Worm (Caenorhabditis elegans): ENCODE measurements around the gene gst-44.

Gene gst-44

ce11 chrV:16350775-16351378 lies 39.8 kb upstream of the gst-44 start:
- TF ChIP-seq ztf-11 (tag; optimal IDR thresholded peaks at IDR 0.05) (no peak), ama-1 (optimal IDR thresholded peaks at IDR 0.05) (no peak), aly-2 (tag; optimal IDR thresholded peaks at IDR 0.05) (no peak), nhr-77 (tag; optimal IDR thresholded peaks at IDR 0.05) (no peak), R02D3.7 (tag; optimal IDR thresholded peaks at IDR 0.05) (no peak), unc-39 (tag; optimal IDR thresholded peaks at IDR 0.05) (no peak), fos-1 (tag; optimal IDR thresholded peaks at IDR 0.05) (no peak), nhr-23 (tag; optimal IDR thresholded peaks at IDR 0.05) (no peak), elt-1 (tag; optimal IDR thresholded peaks at IDR 0.05) (no peak), lin-15B (tag; optimal IDR thresholded peaks at IDR 0.05) (peak; percentile 45), skn-1 (tag; optimal IDR thresholded peaks at IDR 0.05) (no peak), egl-27 (tag; optimal IDR thresholded peaks at IDR 0.05) (no peak), lsy-12 (tag; optimal IDR thresholded peaks at IDR 0.05) (no peak), ceh-28 (tag; optimal IDR thresholded peaks at IDR 0.05) (no peak), sea-2 (GFP tag; optimal IDR thresholded peaks at IDR 0.05) (no peak), ceh-16 (tag; optimal IDR thresholded peaks at IDR 0.05) (no peak), elt-2 (tag; optimal IDR thresholded peaks at IDR 0.05) (peak; percentile 53), ztf-4 (tag; optimal IDR thresholded peaks at IDR 0.05) (no peak), ZK546.5 (tag; optimal IDR thresholded peaks at IDR 0.05) (no peak), nhr-25 (tag; optimal IDR thresholded peaks at IDR 0.05) (no peak), pqm-1 (tag; optimal IDR thresholded peaks at IDR 0.05) (peak; percentile 38), zag-1 (tag; optimal IDR thresholded peaks at IDR 0.05) (no peak), elt-3 (tag; optimal IDR thresholded peaks at IDR 0.05) (no peak), egl-5 (tag; optimal IDR thresholded peaks at IDR 0.05) (peak; percentile 2), tbx-2 (tag; optimal IDR thresholded peaks at IDR 0.05) (no peak), mml-1 (tag; optimal IDR thresholded peaks at IDR 0.05) (no peak), nhr-43 (tag; optimal IDR thresholded peaks at IDR 0.05; ENCODE audit: poor library complexity, severe bottlenecking) (no peak), daf-12 (tag; optimal IDR thresholded peaks at IDR 0.05) (no peak), nfya-1 (tag; optimal IDR thresholded peaks at IDR 0.05; ENCODE audit: insufficient read depth) (peak; percentile 87), nhr-76 (tag; optimal IDR thresholded peaks at IDR 0.05) (no peak), nhr-11 (tag; optimal IDR thresholded peaks at IDR 0.05) (peak; percentile 23), nhr-237 (tag; optimal IDR thresholded peaks at IDR 0.05) (no peak), pha-4 (tag; optimal IDR thresholded peaks at IDR 0.05) (peak; percentile 70), jun-1 (tag; optimal IDR thresholded peaks at IDR 0.05) (no peak), lin-39 (tag; optimal IDR thresholded peaks at IDR 0.05) (peak; percentile 55), fkh-2 (tag; optimal IDR thresholded peaks at IDR 0.05) (no peak), nhr-12 (tag; optimal IDR thresholded peaks at IDR 0.05) (no peak), unc-62 (GFP tag; optimal IDR thresholded peaks at IDR 0.05) (no peak), fkh-10 (GFP tag; optimal IDR thresholded peaks at IDR 0.05) (peak; percentile 36), ceh-9 (tag; optimal IDR thresholded peaks at IDR 0.05) (no peak), hmg-11 (tag; optimal IDR thresholded peaks at IDR 0.05) (peak; percentile 64), snpc-4 (tag; optimal IDR thresholded peaks at IDR 0.05) (peak; percentile 65), nhr-28 (tag; optimal IDR thresholded peaks at IDR 0.05) (no peak), nhr-67 (tag; optimal IDR thresholded peaks at IDR 0.05) (no peak), ceh-82 (tag; optimal IDR thresholded peaks at IDR 0.05) (no peak), mdl-1 (tag; optimal IDR thresholded peaks at IDR 0.05) (no peak), eor-1 (tag; optimal IDR thresholded peaks at IDR 0.05) (no peak)

ce11 chrV:16351757-16352156 lies 38.9 kb upstream of the gst-44 start:
- TF ChIP-seq R02D3.7 (tag; optimal IDR thresholded peaks at IDR 0.05) (no peak), aly-2 (tag; optimal IDR thresholded peaks at IDR 0.05) (no peak), sea-2 (GFP tag; optimal IDR thresholded peaks at IDR 0.05) (no peak), nhr-237 (tag; optimal IDR thresholded peaks at IDR 0.05) (no peak), pqm-1 (tag; optimal IDR thresholded peaks at IDR 0.05) (no peak), tbx-2 (tag; optimal IDR thresholded peaks at IDR 0.05) (no peak), snpc-4 (tag; optimal IDR thresholded peaks at IDR 0.05) (peak; percentile 80), unc-39 (tag; optimal IDR thresholded peaks at IDR 0.05) (no peak)
